Worm (Caenorhabditis elegans) whole organism, L1 larva: ENCODE data around the gene selt-1.1.

Experiments used
- ama-1 ChIP-seq: fragments of 150-350 bp; optimal IDR thresholded peaks from 2 replicates; lab custom pipeline; 2014
- ceh-90 ChIP-seq: sonication (generic microtip); optimal IDR thresholded peaks from 2 replicates; lab custom pipeline; 2016; ENCODE audit warnings: missing genetic modification characterization, missing compliant biosample characterization
- egl-13 ChIP-seq: sonication (generic microtip); optimal IDR thresholded peaks from 2 replicates; lab custom pipeline; 2016; ENCODE audit warnings: missing genotype, missing genetic modification reagents, missing genetic modification characterization, missing compliant biosample characterization
- elt-3 ChIP-seq, 6 experiments: fragments of 150-350 bp in 1 of 6; sonication (generic microtip); optimal IDR thresholded peaks; 2 replicates each; lab custom pipeline; 2017 to 2018; ENCODE audit warnings: missing biosample characterization in 6 of 6, missing genetic modification characterization in 6 of 6, inconsistent platforms in 1 of 6
- ets-5 ChIP-seq: fragments of 200-800 bp; sonication (Bioruptor generic); IDR thresholded peaks from 2 replicates; pipeline ENCODE4 v1.3.6; 2022; ENCODE audit warnings: missing genetic modification characterization, missing compliant biosample characterization
- nhr-12 ChIP-seq: sonication (generic microtip); optimal IDR thresholded peaks from 2 replicates; lab custom pipeline; 2017; ENCODE audit warnings: missing biosample characterization, missing genetic modification characterization
- pqm-1 ChIP-seq: sonication (generic microtip); optimal IDR thresholded peaks from 3 replicates; lab custom pipeline; 2017; ENCODE audit warnings: missing biosample characterization, missing genetic modification characterization
- rnt-1 ChIP-seq: sonication (generic microtip); optimal IDR thresholded peaks from 2 replicates; lab custom pipeline; 2016; ENCODE audit warnings: mild to moderate bottlenecking, missing genetic modification characterization, moderate library complexity, missing compliant biosample characterization
- snpc-4 ChIP-seq: fragments of 150-350 bp; optimal IDR thresholded peaks from 2 replicates; lab custom pipeline; 2014; ENCODE audit warnings: missing biosample characterization, missing genetic modification characterization
- tbx-2 ChIP-seq: sonication (generic microtip); optimal IDR thresholded peaks from 2 replicates; lab custom pipeline; 2016; ENCODE audit warnings: missing genetic modification characterization, missing compliant biosample characterization
- unc-62 ChIP-seq: fragments of 150-350 bp; optimal IDR thresholded peaks from 2 replicates; lab custom pipeline; 2014; ENCODE audit warnings: missing biosample characterization, missing genetic modification reagents, missing genetic modification characterization
- xbp-1 ChIP-seq: sonication (generic microtip); optimal IDR thresholded peaks from 2 replicates; lab custom pipeline; 2016; ENCODE audit warnings: missing genetic modification characterization, missing compliant biosample characterization

ce11 chrX:11551808-11552207 lies 5.5 kb upstream of the selt-1.1 start:
- TF ChIP-seq xbp-1: no peak
- TF ChIP-seq rnt-1 (tag; lab: Kevin White, UChicago): no peak
- no peak for TF ChIP-seq tbx-2 (tag; lab: Kevin White, UChicago)
- TF ChIP-seq unc-62 (GFP tag; lab: Kevin White, UChicago): no peak
- no peak for TF ChIP-seq elt-3 (tag; optimal IDR thresholded peaks at IDR 0.05; lab: Kevin White, UChicago)
- no peak for TF ChIP-seq pqm-1 (tag; lab: Kevin White, UChicago)
- TF ChIP-seq nhr-12 (tag; lab: Kevin White, UChicago): no peak
- no peak for TF ChIP-seq ets-5
- TF ChIP-seq snpc-4: no peak
- TF ChIP-seq ceh-90 (tag; lab: Kevin White, UChicago): no peak
- TF ChIP-seq egl-13 (tag; lab: Kevin White, UChicago): no peak
- TF ChIP-seq ama-1 (lab: Kevin White, UChicago): no peak
